Worm (Caenorhabditis elegans) whole organism, L2 larva: ENCODE results near the gene pals-19.

Source experiments
- ceh-82 ChIP-seq: fragments of 150-350 bp; optimal IDR thresholded peaks from 2 replicates; lab custom pipeline; 2014; ENCODE audit warnings: missing biosample characterization, missing genetic modification characterization
- elt-3 ChIP-seq: sonication (generic microtip); optimal IDR thresholded peaks from 2 replicates; lab custom pipeline; 2017; ENCODE audit warnings: missing biosample characterization, missing genetic modification characterization
- fos-1 ChIP-seq: fragments of 150-350 bp; optimal IDR thresholded peaks from 2 replicates; lab custom pipeline; 2014; ENCODE audit warnings: missing biosample characterization, missing genetic modification characterization
- lsy-2 ChIP-seq, 2 experiments: fragments of 150-350 bp in 1 of 2; sonication (generic microtip) in 1 of 2; optimal IDR thresholded peaks; 2 replicates each; lab custom pipeline; 2014 to 2017; ENCODE audit warnings: missing biosample characterization in 2 of 2, missing genetic modification characterization in 2 of 2
- nhr-11 ChIP-seq: fragments of 150-350 bp; optimal IDR thresholded peaks from 2 replicates; lab custom pipeline; 2014; ENCODE audit warnings: missing biosample characterization, missing genetic modification characterization
- nhr-12 ChIP-seq: fragments of 150-350 bp; optimal IDR thresholded peaks from 2 replicates; lab custom pipeline; 2014; ENCODE audit warnings: missing biosample characterization, missing genetic modification characterization
- nhr-237 ChIP-seq: fragments of 150-350 bp; optimal IDR thresholded peaks from 2 replicates; lab custom pipeline; 2014; ENCODE audit warnings: missing biosample characterization, missing genetic modification characterization
- nhr-25 ChIP-seq: fragments of 150-350 bp; sonication (generic microtip); optimal IDR thresholded peaks from 3 replicates; lab custom pipeline; 2014; ENCODE audit warnings: missing biosample characterization, missing genetic modification characterization
- skn-1 ChIP-seq: sonication (generic microtip); optimal IDR thresholded peaks from 2 replicates; lab custom pipeline; 2017; ENCODE audit warnings: missing biosample characterization, missing genetic modification characterization
- unc-62 ChIP-seq: fragments of 150-350 bp; optimal IDR thresholded peaks from 2 replicates; lab custom pipeline; 2014; ENCODE audit warnings: missing biosample characterization, missing genetic modification reagents, missing genetic modification characterization

DNA sequence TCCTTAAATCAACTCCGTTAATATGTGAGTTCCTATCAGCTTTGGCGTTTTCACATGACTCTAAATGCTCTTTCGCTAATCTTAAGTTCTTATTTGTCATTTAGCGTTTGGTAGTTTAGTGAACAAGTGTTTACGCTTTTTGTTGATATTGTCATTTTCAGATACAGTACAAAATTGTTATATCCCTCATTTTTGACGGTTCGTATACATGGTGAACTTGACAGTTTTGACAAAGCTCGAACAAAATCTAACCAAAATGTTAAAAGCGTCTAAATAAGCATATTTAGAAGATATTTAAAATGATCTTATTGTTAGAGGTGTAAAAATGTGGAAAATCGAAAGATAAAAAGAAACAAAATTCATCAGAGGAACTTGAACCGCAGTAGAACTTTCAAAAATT lies 18.3 kb upstream of the pals-19 start:
- TF ChIP-seq fos-1 (tag; lab: Kevin White, UChicago) (no peak), lsy-2 (tag; optimal IDR thresholded peaks at IDR 0.05; lab: Kevin White, UChicago) (no peak), ceh-82 (no peak), nhr-12 (no peak), skn-1 (tag; lab: Kevin White, UChicago) (no peak), elt-3 (tag; lab: Kevin White, UChicago) (no peak), nhr-237 (tag; lab: Kevin White, UChicago) (no peak), unc-62 (GFP tag; lab: Kevin White, UChicago) (no peak), nhr-11 (tag; lab: Kevin White, UChicago) (no peak), nhr-25 (tag; lab: Kevin White, UChicago) (no peak)
